Worm (Caenorhabditis elegans): ENCODE results near the gene fbxb-82.
"Not testable (repeated sequence)": the region's sequence is repeated elsewhere in the genome, so short reads cannot be mapped to it uniquely, and the experiment has no call there.

fbxb-82 gene

DNA sequence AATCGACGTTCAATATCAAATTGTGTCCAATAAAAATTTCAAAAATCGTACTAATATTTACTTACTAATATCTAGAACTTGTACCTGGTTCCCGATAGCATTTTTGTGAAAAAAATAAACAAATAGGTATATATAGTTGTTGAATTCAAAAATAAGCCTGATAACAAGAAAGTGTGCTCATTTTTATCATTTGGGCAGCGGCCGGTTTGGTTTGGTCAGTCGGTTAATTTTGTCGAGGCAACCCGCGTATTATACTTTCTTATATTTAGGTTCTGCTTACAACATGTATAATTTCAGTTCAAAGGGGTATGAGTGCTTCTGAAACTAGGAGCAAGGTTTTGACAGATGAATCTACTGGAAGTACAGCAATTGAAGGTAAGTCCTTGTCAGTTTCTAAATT lies 12.4 kb downstream of the fbxb-82 start, which contains the start of the genes nhr-280 and C29F9.2:
Gene nhr-280, minus strand, starts transcription at position 101 of the 400 bp plus-strand sequence.
Gene C29F9.2, plus strand, starts transcription at position 298 of the 400 bp plus-strand sequence.
- TF ChIP-seq pag-3 (tag; optimal IDR thresholded peaks at IDR 0.05; ENCODE audit: borderline replicate concordance) = no peak
- TF ChIP-seq madf-2 (tag; optimal IDR thresholded peaks at IDR 0.05) = no peak
- no peak for TF ChIP-seq hlh-15 (tag; optimal IDR thresholded peaks at IDR 0.05)
- no peak for TF ChIP-seq fkh-6 (tag; optimal IDR thresholded peaks at IDR 0.05)

DNA sequence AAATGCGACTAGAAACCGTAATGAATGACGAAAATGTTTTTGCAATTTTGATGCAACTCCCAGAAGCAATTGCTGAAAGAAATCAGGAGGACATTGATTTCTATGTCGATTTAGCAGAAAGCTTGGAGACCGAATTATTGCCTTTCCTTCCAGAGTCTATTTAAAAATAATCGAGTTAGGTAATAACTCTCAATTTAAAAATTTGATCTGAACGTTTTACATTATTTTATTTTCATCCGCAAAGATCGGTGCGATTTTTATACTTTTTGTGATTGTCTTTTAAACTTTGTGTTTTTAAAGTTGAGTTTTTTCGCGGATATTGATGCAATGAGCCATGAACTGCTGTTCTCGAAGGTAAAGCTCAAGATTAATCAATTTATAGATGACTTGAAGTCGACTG lies 18.5 kb downstream of the fbxb-82 start, which contains the start of gene pals-23:
Gene pals-23, plus strand, starts transcription at position 301 of the 400 bp plus-strand sequence.
- TF ChIP-seq unc-55 (GFP tag; optimal IDR thresholded peaks at IDR 0.05) (no peak), sox-4 (tag; optimal IDR thresholded peaks at IDR 0.05) (no peak), pha-2 (tag; optimal IDR thresholded peaks at IDR 0.05) (no peak), lin-11 (tag; optimal IDR thresholded peaks at IDR 0.05) (no peak), unc-3 (GFP tag; conservative IDR thresholded peaks at IDR 0.05) (no peak), unc-3 (tag; optimal IDR thresholded peaks at IDR 0.05) (no peak)

DNA sequence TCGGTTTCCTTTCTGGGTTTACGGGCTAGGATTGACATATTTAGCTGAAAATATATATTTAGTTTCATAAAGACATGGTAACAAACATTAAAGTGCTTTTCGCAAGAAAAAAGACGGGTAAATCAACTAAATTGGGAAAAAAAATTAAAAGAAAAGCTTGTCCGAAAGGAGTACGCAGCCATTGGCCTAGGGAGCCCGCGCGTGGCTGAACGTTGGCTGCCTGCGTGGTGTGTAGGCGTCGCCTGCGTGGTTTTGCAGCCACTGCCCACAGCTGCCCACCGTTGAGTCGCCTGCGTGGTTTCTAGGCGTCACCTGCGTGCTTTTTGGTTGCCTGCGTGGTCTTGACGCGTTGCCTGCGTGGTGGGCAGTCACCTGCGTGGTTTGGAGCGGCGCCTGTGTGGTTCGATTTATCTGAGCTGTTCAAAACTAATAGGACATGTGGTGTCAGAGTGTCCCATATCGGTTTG lies 21.0 kb downstream of the fbxb-82 start, which contains the start of gene C29F9.12:
Gene C29F9.12, minus strand, starts transcription at position 51 of the 467 bp plus-strand sequence.
- TF ChIP-seq unc-86 (tag; optimal IDR thresholded peaks at IDR 0.05); unc-55 (GFP tag; optimal IDR thresholded peaks at IDR 0.05); odd-2 (tag; optimal IDR thresholded peaks at IDR 0.05): not testable (repeated sequence)

DNA sequence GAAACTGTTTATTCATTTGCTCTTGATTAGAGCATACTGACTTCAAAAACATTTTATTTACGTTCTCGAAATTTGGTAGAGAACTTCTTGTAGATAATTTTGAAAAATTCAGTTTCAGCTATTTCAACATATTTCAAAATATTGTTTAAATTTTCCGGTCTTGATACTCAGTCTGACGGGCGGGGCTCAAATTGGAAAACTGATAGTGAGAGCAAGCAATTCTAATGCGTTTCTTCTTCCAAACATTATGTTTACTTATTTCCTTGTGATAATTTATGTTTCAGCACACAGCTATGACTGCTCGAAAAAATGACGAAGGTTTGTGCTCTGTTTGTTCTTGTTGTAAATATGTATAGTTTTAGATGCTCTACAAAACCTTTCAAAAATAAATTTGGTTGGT lies 22.8 kb downstream of the fbxb-82 start, which contains the start of gene pals-24:
Gene pals-24, plus strand, starts transcription at position 237 of the 400 bp plus-strand sequence.
- TF ChIP-seq ceh-48 (tag; optimal IDR thresholded peaks at IDR 0.05) (no peak), ceh-19 (GFP tag; optimal IDR thresholded peaks at IDR 0.05) (no peak), nhr-232 (tag; optimal IDR thresholded peaks at IDR 0.05) (no peak), F13H6.1 (tag; optimal IDR thresholded peaks at IDR 0.05) (no peak), hlh-13 (GFP tag; optimal IDR thresholded peaks at IDR 0.05) (no peak), ttx-3 (tag; optimal IDR thresholded peaks at IDR 0.05) (no peak), pros-1 (tag; optimal IDR thresholded peaks at IDR 0.05) (no peak), ceh-14 (tag; optimal IDR thresholded peaks at IDR 0.05) (no peak), C38D4.7 (GFP tag; optimal IDR thresholded peaks at IDR 0.05) (no peak), ceh-31 (tag; optimal IDR thresholded peaks at IDR 0.05) (no peak), eyg-1 (tag; optimal IDR thresholded peaks at IDR 0.05) (no peak)

DNA sequence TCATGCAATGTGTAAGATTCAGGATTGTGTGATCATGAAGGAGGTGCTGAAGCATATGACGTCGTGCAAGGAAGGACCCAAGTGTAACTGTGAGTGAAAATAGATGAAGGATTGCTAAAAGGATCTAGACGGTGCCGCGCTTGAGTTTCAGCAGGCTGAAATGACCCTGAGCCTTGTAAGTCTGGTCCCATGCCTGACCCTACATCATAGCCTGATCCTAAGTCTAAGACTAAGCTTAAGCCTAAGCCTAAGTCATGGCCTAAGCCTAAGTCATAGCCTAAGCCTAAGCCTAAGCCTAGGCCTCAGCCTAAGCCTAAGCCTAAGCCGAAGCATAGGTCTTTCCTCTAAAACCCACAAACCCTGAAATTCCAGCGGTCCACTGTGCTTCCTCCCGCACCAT lies 25.2 kb downstream of the fbxb-82 start:
- TF ChIP-seq ceh-34 (tag; optimal IDR thresholded peaks at IDR 0.05) (no peak), pag-3 (tag; optimal IDR thresholded peaks at IDR 0.05; ENCODE audit: borderline replicate concordance) (no peak)

DNA sequence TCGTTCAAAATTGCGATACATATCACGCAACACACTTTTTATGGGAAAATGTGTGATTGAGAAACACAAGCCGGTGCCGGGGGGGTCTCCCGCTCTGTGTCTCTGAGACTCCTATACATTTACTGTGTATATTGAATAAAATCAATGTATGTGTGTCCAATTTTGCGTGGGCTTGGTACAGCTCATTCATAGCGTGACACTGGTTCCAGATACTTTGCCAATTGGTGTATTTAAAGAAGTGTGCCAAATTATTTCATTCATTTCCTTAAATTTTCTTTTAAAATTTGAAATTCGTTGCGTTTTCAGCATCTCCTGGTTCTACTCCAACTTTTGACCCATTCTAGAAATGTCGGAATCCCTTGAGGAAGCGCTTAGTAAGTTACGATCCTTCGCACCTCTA lies 25.8 kb downstream of the fbxb-82 start, which contains the start of gene C29F9.5:
Gene C29F9.5, plus strand, starts transcription at position 301 of the 400 bp plus-strand sequence.
- no peak for TF ChIP-seq fkh-6 (tag; optimal IDR thresholded peaks at IDR 0.05)
- TF ChIP-seq elt-2 (tag; optimal IDR thresholded peaks at IDR 0.05) = no peak
- no peak for TF ChIP-seq nhr-11 (tag; optimal IDR thresholded peaks at IDR 0.05)
- TF ChIP-seq pqm-1 (tag; optimal IDR thresholded peaks at IDR 0.05) = no peak
- TF ChIP-seq fkh-10 (GFP tag; optimal IDR thresholded peaks at IDR 0.05) = no peak
- no peak for TF ChIP-seq ama-1 (optimal IDR thresholded peaks at IDR 0.05)
- no peak for TF ChIP-seq ceh-24 (tag; optimal IDR thresholded peaks at IDR 0.05)
- no peak for TF ChIP-seq elt-4 (tag; optimal IDR thresholded peaks at IDR 0.05)
- TF ChIP-seq odd-2 (tag; optimal IDR thresholded peaks at IDR 0.05) = no peak
- TF ChIP-seq nfya-1 (tag; optimal IDR thresholded peaks at IDR 0.05) = no peak
- no peak for TF ChIP-seq lim-6 (tag; optimal IDR thresholded peaks at IDR 0.05)
- TF ChIP-seq ceh-18 (tag; optimal IDR thresholded peaks at IDR 0.05) = no peak
- no peak for TF ChIP-seq syd-9 (tag; optimal IDR thresholded peaks at IDR 0.05)
- no peak for TF ChIP-seq dve-1 (tag; optimal IDR thresholded peaks at IDR 0.05)

All from whole organism, late embryonic.